Worm (Caenorhabditis elegans) whole organism, L3 larva: ENCODE data around the gene srh-149.
"Not testable (repeated sequence)": the region's sequence is repeated elsewhere in the genome, so short reads cannot be mapped to it uniquely, and the experiment has no call there.

Experiments used
- R02D3.7 ChIP-seq: fragments of 150-350 bp; optimal IDR thresholded peaks from 2 replicates; lab custom pipeline; 2014; ENCODE audit warnings: missing biosample characterization, missing genetic modification characterization
- aly-2 ChIP-seq: fragments of 150-350 bp; optimal IDR thresholded peaks from 2 replicates; lab custom pipeline; 2014; ENCODE audit warnings: missing biosample characterization, missing genetic modification characterization
- ama-1 ChIP-seq: fragments of 150-350 bp; optimal IDR thresholded peaks from 2 replicates; lab custom pipeline; 2018
- ceh-28 ChIP-seq: fragments of 150-350 bp; optimal IDR thresholded peaks from 2 replicates; lab custom pipeline; 2014; ENCODE audit warnings: missing biosample characterization, missing genetic modification reagents, missing genetic modification characterization
- ceh-82 ChIP-seq: fragments of 150-350 bp; optimal IDR thresholded peaks from 2 replicates; lab custom pipeline; 2014; ENCODE audit warnings: missing biosample characterization, missing genetic modification characterization
- ceh-9 ChIP-seq: sonication (generic microtip); optimal IDR thresholded peaks from 2 replicates; lab custom pipeline; 2018; ENCODE audit warnings: missing biosample characterization, missing genetic modification characterization
- egl-27 ChIP-seq: sonication (generic microtip); optimal IDR thresholded peaks from 4 replicates; lab custom pipeline; 2017; ENCODE audit warnings: missing biosample characterization, missing genetic modification reagents, missing genetic modification characterization
- egl-5 ChIP-seq: fragments of 150-350 bp; optimal IDR thresholded peaks from 2 replicates; lab custom pipeline; 2017; ENCODE audit warnings: missing biosample characterization, missing genetic modification reagents, missing genetic modification characterization, inconsistent platforms
- elt-2 ChIP-seq: sonication (generic microtip); optimal IDR thresholded peaks from 2 replicates; lab custom pipeline; 2016; ENCODE audit warnings: missing genetic modification reagents, mild to moderate bottlenecking, missing genetic modification characterization, missing compliant biosample characterization
- elt-3 ChIP-seq, 3 experiments: fragments of 150-350 bp in 1 of 3; sonication (generic microtip) in 2 of 3; optimal IDR thresholded peaks; 2 replicates in 2 of 3; 4 replicates in 1 of 3; lab custom pipeline; 2014 to 2017; ENCODE audit warnings: missing biosample characterization in 3 of 3, missing genetic modification characterization in 3 of 3
- eor-1 ChIP-seq, 2 experiments: fragments of 150-350 bp; optimal IDR thresholded peaks; 2 replicates each; lab custom pipeline; 2014 to 2018; ENCODE audit warnings: missing biosample characterization in 2 of 2, missing genetic modification characterization in 2 of 2
- fkh-10 ChIP-seq: sonication (generic microtip); optimal IDR thresholded peaks from 2 replicates; lab custom pipeline; 2017; ENCODE audit warnings: missing biosample characterization, missing genetic modification reagents, missing genetic modification characterization
- fos-1 ChIP-seq: fragments of 150-350 bp; optimal IDR thresholded peaks from 2 replicates; lab custom pipeline; 2014; ENCODE audit warnings: missing biosample characterization, missing genetic modification characterization
- hmg-11 ChIP-seq: sonication (generic microtip); optimal IDR thresholded peaks from 2 replicates; lab custom pipeline; 2016; ENCODE audit warnings: missing genetic modification characterization, missing compliant biosample characterization
- lin-39 ChIP-seq: fragments of 150-350 bp; optimal IDR thresholded peaks from 2 replicates; lab custom pipeline; 2018; ENCODE audit warnings: missing biosample characterization, missing genetic modification reagents, missing genetic modification characterization
- lsy-12 ChIP-seq: sonication (generic microtip); optimal IDR thresholded peaks from 2 replicates; lab custom pipeline; 2016; ENCODE audit warnings: mild to moderate bottlenecking, missing genetic modification characterization, missing compliant biosample characterization
- mdl-1 ChIP-seq: fragments of 150-350 bp; optimal IDR thresholded peaks from 2 replicates; lab custom pipeline; 2014; ENCODE audit warnings: missing biosample characterization, missing genetic modification characterization
- mml-1 ChIP-seq: fragments of 150-350 bp; sonication (generic microtip); optimal IDR thresholded peaks from 3 replicates; lab custom pipeline; 2014; ENCODE audit warnings: missing biosample characterization, missing genetic modification characterization
- nfya-1 ChIP-seq: sonication (generic microtip); optimal IDR thresholded peaks from 2 replicates; lab custom pipeline; 2017; ENCODE audit warnings: missing genetic modification characterization, mild to moderate bottlenecking, missing compliant biosample characterization, antibody characterized with exemption, moderate library complexity; ENCODE audit not compliant: insufficient read depth
- nhr-12 ChIP-seq: fragments of 150-350 bp; optimal IDR thresholded peaks from 2 replicates; lab custom pipeline; 2014; ENCODE audit warnings: missing biosample characterization, missing genetic modification characterization
- nhr-23 ChIP-seq: fragments of 150-350 bp; optimal IDR thresholded peaks from 2 replicates; lab custom pipeline; 2014; ENCODE audit warnings: missing biosample characterization, missing genetic modification reagents, missing genetic modification characterization
- nhr-25 ChIP-seq: sonication (generic microtip); optimal IDR thresholded peaks from 2 replicates; lab custom pipeline; 2017; ENCODE audit warnings: missing biosample characterization, missing genetic modification characterization
- nhr-28 ChIP-seq: fragments of 150-350 bp; optimal IDR thresholded peaks from 2 replicates; lab custom pipeline; 2014; ENCODE audit warnings: missing biosample characterization, missing genetic modification characterization
- nhr-43 ChIP-seq: sonication (generic microtip); optimal IDR thresholded peaks from 2 replicates; lab custom pipeline; 2016; ENCODE audit warnings: mild to moderate bottlenecking, missing genetic modification characterization, missing compliant biosample characterization; ENCODE audit not compliant: poor library complexity, severe bottlenecking
- nhr-67 ChIP-seq: fragments of 150-350 bp; optimal IDR thresholded peaks from 2 replicates; lab custom pipeline; 2014; ENCODE audit warnings: missing biosample characterization, missing genetic modification characterization
- nhr-77 ChIP-seq: fragments of 150-350 bp; optimal IDR thresholded peaks from 2 replicates; lab custom pipeline; 2014; ENCODE audit warnings: missing biosample characterization, missing genetic modification characterization
- pha-4 ChIP-seq: fragments of 150-350 bp; optimal IDR thresholded peaks from 2 replicates; lab custom pipeline; 2014; ENCODE audit warnings: missing biosample characterization, missing genetic modification reagents, missing genetic modification characterization
- sea-2 ChIP-seq: fragments of 150-350 bp; sonication (generic microtip); optimal IDR thresholded peaks from 4 replicates; lab custom pipeline; 2014; ENCODE audit warnings: missing biosample characterization, missing genetic modification reagents, missing genetic modification characterization
- skn-1 ChIP-seq: fragments of 150-350 bp; optimal IDR thresholded peaks from 2 replicates; lab custom pipeline; 2014; ENCODE audit warnings: missing biosample characterization, missing genetic modification characterization
- snpc-4 ChIP-seq: fragments of 150-350 bp; optimal IDR thresholded peaks from 2 replicates; lab custom pipeline; 2014; ENCODE audit warnings: missing biosample characterization, missing genetic modification characterization
- unc-39 ChIP-seq: sonication (generic microtip); optimal IDR thresholded peaks from 4 replicates; lab custom pipeline; 2017; ENCODE audit warnings: missing biosample characterization, missing genetic modification characterization
- unc-62 ChIP-seq: fragments of 150-350 bp; sonication (generic microtip); optimal IDR thresholded peaks from 4 replicates; lab custom pipeline; 2014; ENCODE audit warnings: missing biosample characterization, missing genetic modification reagents, missing genetic modification characterization
- ztf-4 ChIP-seq: fragments of 150-350 bp; optimal IDR thresholded peaks from 2 replicates; lab custom pipeline; 2014; ENCODE audit warnings: missing biosample characterization, missing genetic modification characterization

srh-149 gene

DNA sequence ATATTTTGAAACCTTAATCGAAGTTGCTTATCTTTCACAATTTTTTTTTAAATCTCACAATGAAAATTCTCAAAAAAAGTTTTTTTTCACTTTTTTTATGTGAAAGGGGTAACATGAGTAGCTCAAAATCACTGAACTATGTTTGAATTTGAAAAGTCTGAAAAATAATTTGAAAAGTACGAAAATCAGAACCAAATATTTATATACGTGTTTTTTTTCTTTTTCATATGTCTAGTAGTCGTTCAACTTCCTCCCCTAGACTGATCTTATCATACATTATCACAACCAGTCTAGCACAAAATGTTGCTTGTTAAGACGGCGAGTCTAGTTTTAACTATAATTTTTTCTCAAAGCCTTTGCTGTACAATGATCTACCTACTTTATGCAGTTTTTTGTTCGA lies 19.6 kb downstream of the srh-149 start, which contains the start of gene srbc-49:
Gene srbc-49 (plus strand): TSS at position 301 of the 400 bp plus-strand sequence.
- TF ChIP-seq ama-1 (no peak), fos-1 (no peak), lin-39 (tag; lab: Kevin White, UChicago) (no peak), nhr-67 (no peak), nhr-12 (tag; lab: Kevin White, UChicago) (no peak), snpc-4 (tag; lab: Kevin White, UChicago) (no peak), egl-5 (tag; lab: Kevin White, UChicago) (no peak), nhr-43 (tag; lab: Kevin White, UChicago) (no peak), unc-62 (GFP tag; lab: Kevin White, UChicago) (no peak), unc-39 (tag; lab: Kevin White, UChicago) (no peak), sea-2 (no peak)
- TF ChIP-seq, all 47 proteins: peak for 0

ce11 chrV:15819983-15820382 lies 21.0 kb downstream of the srh-149 start, which contains the start of gene srbc-48:
Gene srbc-48 (plus strand): TSS chrV:15820283.
- TF ChIP-seq ceh-9 (tag; lab: Kevin White, UChicago) = no peak
- TF ChIP-seq fkh-10 (GFP tag; lab: Kevin White, UChicago) = no peak
- TF ChIP-seq eor-1 (tag; optimal IDR thresholded peaks at IDR 0.05; lab: Kevin White, UChicago) = no peak
- TF ChIP-seq R02D3.7 (tag; lab: Kevin White, UChicago) = no peak
- TF ChIP-seq nhr-43 (tag; lab: Kevin White, UChicago) = no peak
- TF ChIP-seq egl-27 = no peak
- no peak for TF ChIP-seq elt-2 (tag; lab: Kevin White, UChicago)
- TF ChIP-seq fos-1 = no peak
- TF ChIP-seq lsy-12 (tag; lab: Kevin White, UChicago) = no peak
- TF ChIP-seq ceh-82 (tag; lab: Kevin White, UChicago) = no peak

DNA sequence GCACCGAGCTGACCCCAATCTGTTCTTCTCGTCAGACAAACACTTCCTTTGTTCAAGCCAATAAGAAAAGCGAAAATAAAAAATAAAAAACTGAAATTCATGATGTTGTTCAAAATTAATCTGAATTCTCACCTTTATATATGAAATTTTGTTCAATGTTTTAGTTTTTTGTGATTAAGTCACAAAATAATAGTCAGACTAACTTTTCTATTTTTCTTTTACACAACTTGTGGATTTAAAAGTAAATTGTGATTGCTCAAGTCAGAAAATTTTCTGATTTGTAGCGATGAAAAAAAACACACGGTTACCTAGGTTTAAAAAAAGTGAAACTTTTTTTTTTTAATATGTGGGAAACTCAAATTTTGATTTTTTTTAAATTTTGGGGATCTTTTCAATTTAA lies 23.2 kb downstream of the srh-149 start, which contains the start of gene abf-3:
Gene abf-3 (minus strand): TSS at position 101 of the 400 bp plus-strand sequence.
- TF ChIP-seq ztf-4 = no peak
- no peak for TF ChIP-seq lin-39 (tag; lab: Kevin White, UChicago)
- no peak for TF ChIP-seq pha-4 (tag; lab: Kevin White, UChicago)
- TF ChIP-seq nhr-12 (tag; lab: Kevin White, UChicago) = no peak
- TF ChIP-seq mdl-1 (tag; lab: Kevin White, UChicago) = no peak
- TF ChIP-seq nhr-25 (tag; lab: Kevin White, UChicago) = no peak
- TF ChIP-seq eor-1 (tag; optimal IDR thresholded peaks at IDR 0.05; lab: Kevin White, UChicago) = no peak
- no peak for TF ChIP-seq ceh-82 (tag; lab: Kevin White, UChicago)

ce11 chrV:15815962-15816432 lies 25.0 kb downstream of the srh-149 start, which contains the start of the genes fbxa-69 and F54B8.4:
Gene fbxa-69 (minus strand): TSS chrV:15815971.
Gene F54B8.4 (plus strand): TSS chrV:15816382.
- TF ChIP-seq nhr-67 = no peak

ce11 chrV:15811982-15812381 lies 29.0 kb downstream of the srh-149 start, which contains the start of gene nhr-282:
Gene nhr-282 (plus strand): TSS chrV:15812282.
- not testable (repeated sequence) for TF ChIP-seq ceh-28 (tag; lab: Kevin White, UChicago); unc-39 (tag; lab: Kevin White, UChicago); nhr-67

DNA sequence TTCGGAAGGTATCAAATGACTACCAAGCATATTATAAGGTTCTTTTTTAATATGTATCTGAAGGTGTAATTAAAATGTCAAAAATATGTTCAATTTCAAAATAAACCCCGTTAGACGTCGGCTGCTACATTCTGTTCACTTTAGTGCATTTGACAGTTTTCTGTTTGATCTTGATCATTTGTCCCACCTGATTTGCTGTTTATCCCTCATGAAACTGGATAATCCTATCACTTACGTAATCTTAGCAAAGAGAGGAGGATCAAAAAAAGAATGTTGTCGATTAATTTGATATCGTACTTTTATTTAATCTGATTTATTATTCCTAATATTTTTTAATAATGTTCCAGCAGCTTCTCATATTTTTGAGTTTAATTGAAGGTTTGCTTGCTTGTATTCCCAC lies 30.5 kb downstream of the srh-149 start, which contains the start of gene F54B8.1:
Gene F54B8.1 (plus strand): TSS at position 301 of the 400 bp plus-strand sequence.
- TF ChIP-seq skn-1 (tag; lab: Kevin White, UChicago) (no peak), mml-1 (tag; lab: Kevin White, UChicago) (no peak)

ce11 chrV:15809543-15809942 lies 31.5 kb downstream of the srh-149 start, which contains the start of gene srsx-36:
Gene srsx-36 (minus strand): TSS chrV:15809643.
- TF ChIP-seq pha-4 (tag; lab: Kevin White, UChicago) (no peak), nhr-23 (no peak), nhr-28 (no peak), aly-2 (no peak), skn-1 (tag; lab: Kevin White, UChicago) (no peak), nfya-1 (no peak), egl-5 (tag; lab: Kevin White, UChicago) (no peak), lsy-12 (tag; lab: Kevin White, UChicago) (no peak), elt-2 (tag; lab: Kevin White, UChicago) (no peak), elt-3 (tag; optimal IDR thresholded peaks at IDR 0.05; lab: Kevin White, UChicago) (no peak), sea-2 (no peak), mdl-1 (tag; lab: Kevin White, UChicago) (no peak), ama-1 (no peak), nhr-77 (no peak), ceh-9 (tag; lab: Kevin White, UChicago) (no peak), eor-1 (tag; optimal IDR thresholded peaks at IDR 0.05; lab: Kevin White, UChicago) (no peak), hmg-11 (tag; lab: Kevin White, UChicago) (no peak), fos-1 (no peak), nhr-43 (tag; lab: Kevin White, UChicago) (no peak), R02D3.7 (tag; lab: Kevin White, UChicago) (no peak)
- TF ChIP-seq, all 47 proteins: peak for 0
